Worm (Caenorhabditis elegans): Measurements from ENCODE around the gene F44E7.9.
A peak's percentile ranks its signal among the peaks of the same experiment; 100 is the strongest.

Gene F44E7.9

DNA sequence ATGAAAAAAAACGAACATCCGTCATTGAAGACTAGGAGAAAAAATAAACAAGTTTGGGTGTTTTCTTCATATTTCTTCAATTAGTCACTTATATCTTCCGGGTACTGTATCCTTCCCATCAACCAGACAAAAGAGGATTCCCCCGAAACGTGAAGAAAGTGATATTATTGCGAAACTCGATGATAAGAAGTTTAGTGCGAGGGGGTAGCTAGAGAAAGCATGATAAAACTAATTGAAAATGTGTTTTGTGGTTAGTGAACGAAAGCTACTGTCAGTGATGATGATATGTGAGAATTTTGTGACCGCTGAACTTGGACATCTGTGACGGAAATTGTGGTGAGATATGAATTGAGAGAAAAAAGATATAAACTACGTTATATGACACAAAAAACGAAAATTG lies 31.9 kb downstream of the F44E7.9 start (continued):
- TF ChIP-seq mef-2 (tag; optimal IDR thresholded peaks at IDR 0.05) = no peak
- TF ChIP-seq lin-15B (tag; optimal IDR thresholded peaks at IDR 0.05) = no peak
- TF ChIP-seq nhr-84 (tag; optimal IDR thresholded peaks at IDR 0.05) = no peak
- no peak for TF ChIP-seq lir-3 (tag; optimal IDR thresholded peaks at IDR 0.05; ENCODE audit: poor library complexity)
- TF ChIP-seq sup-37 (GFP tag; optimal IDR thresholded peaks at IDR 0.05) = no peak
- TF ChIP-seq unc-86 (tag; optimal IDR thresholded peaks at IDR 0.05) = no peak
- TF ChIP-seq aha-1 (tag; optimal IDR thresholded peaks at IDR 0.05) = no peak
- TF ChIP-seq fos-1 (tag; optimal IDR thresholded peaks at IDR 0.05) = no peak
- TF ChIP-seq ets-5 (GFP tag; IDR thresholded peaks at IDR 0.05) = no peak
- peak; percentile 21 for TF ChIP-seq nhr-90 (tag; optimal IDR thresholded peaks at IDR 0.05; ENCODE audit: poor library complexity)
- peak; percentile 10 for TF ChIP-seq elt-2 (tag; optimal IDR thresholded peaks at IDR 0.05)
- no peak for TF ChIP-seq xbp-1 (tag; optimal IDR thresholded peaks at IDR 0.05)
- peak; percentile 70 for TF ChIP-seq lin-14 (GFP tag; optimal IDR thresholded peaks at IDR 0.05)
- TF ChIP-seq hpl-2 (GFP tag; optimal IDR thresholded peaks at IDR 0.05) = no peak
- peak; percentile 98 for TF ChIP-seq blmp-1 (tag; optimal IDR thresholded peaks at IDR 0.05)
- no peak for TF ChIP-seq nhr-47 (tag; optimal IDR thresholded peaks at IDR 0.05)
- TF ChIP-seq nhr-85 (tag) = peak; percentile 86
- no peak for TF ChIP-seq Y116A8C.19 (tag; optimal IDR thresholded peaks at IDR 0.05; ENCODE audit: borderline replicate concordance)
- TF ChIP-seq efl-1 (optimal IDR thresholded peaks at IDR 0.05) = no peak
- no peak for TF ChIP-seq efl-1 (GFP tag; optimal IDR thresholded peaks at IDR 0.05 in 1 of 2)
- TF ChIP-seq nhr-76 (tag; optimal IDR thresholded peaks at IDR 0.05) = no peak
- TF ChIP-seq ceh-63 (GFP tag; optimal IDR thresholded peaks at IDR 0.05) = no peak
- 0 out of 2 replicates have a peak, but pooled peaks have one; percentile 19 for TF ChIP-seq nhr-19 (GFP tag; conservative IDR thresholded peaks at IDR 0.05)
- no peak for TF ChIP-seq jun-1 (tag; optimal IDR thresholded peaks at IDR 0.05)
- TF ChIP-seq irx-1 (tag; optimal IDR thresholded peaks at IDR 0.05) = no peak
- peak; percentile 32 for TF ChIP-seq snu-23 (GFP tag; optimal IDR thresholded peaks at IDR 0.05)

- TF ChIP-seq C04F5.9 (tag; optimal IDR thresholded peaks at IDR 0.05) = no peak
- no peak for TF ChIP-seq lin-35 (GFP tag; optimal IDR thresholded peaks at IDR 0.05)
- peak; percentile 6 to 24 for TF ChIP-seq efl-1 (optimal IDR thresholded peaks at IDR 0.05)
- TF ChIP-seq efl-1 (GFP tag; optimal IDR thresholded peaks at IDR 0.05 in 1 of 2) = no peak
These were observed 34.4 kb downstream of the F44E7.9 start for ce11 chrV:5825478-5825877.

- TF ChIP-seq egl-27 (tag; optimal IDR thresholded peaks at IDR 0.05) = no peak
- TF ChIP-seq lin-35 (GFP tag; optimal IDR thresholded peaks at IDR 0.05) = peak in 1 of 2 experiments; percentile 11
- no peak for TF ChIP-seq pqm-1 (tag; optimal IDR thresholded peaks at IDR 0.05)
- TF ChIP-seq dpl-1 (GFP tag; optimal IDR thresholded peaks at IDR 0.05) = peak in 2 of 3 experiments; percentile 3 to 38
- TF ChIP-seq ceh-8 (GFP tag; optimal IDR thresholded peaks at IDR 0.05) = no peak
- TF ChIP-seq tbx-2 (tag; optimal IDR thresholded peaks at IDR 0.05) = peak; percentile 14
- peak in 1 of 2 experiments; percentile 16 for TF ChIP-seq lsy-2 (tag; optimal IDR thresholded peaks at IDR 0.05)
- no peak for TF ChIP-seq nhr-11 (tag; optimal IDR thresholded peaks at IDR 0.05)
- TF ChIP-seq fkh-10 (GFP tag; optimal IDR thresholded peaks at IDR 0.05) = no peak
- TF ChIP-seq F16B12.6 (tag; optimal IDR thresholded peaks at IDR 0.05) = peak; percentile 74
- no peak for TF ChIP-seq swsn-7 (tag; optimal IDR thresholded peaks at IDR 0.05)
- TF ChIP-seq egl-13 (tag; optimal IDR thresholded peaks at IDR 0.05) = no peak
- TF ChIP-seq rnt-1 (tag; optimal IDR thresholded peaks at IDR 0.05) = no peak
- TF ChIP-seq efl-1 (optimal IDR thresholded peaks at IDR 0.05) = peak in 1 of 2 experiments; percentile 2
- peak; percentile 44 to 92 for TF ChIP-seq efl-1 (GFP tag; optimal IDR thresholded peaks at IDR 0.05 in 1 of 2)
- no peak for TF ChIP-seq efl-3 (GFP tag; optimal IDR thresholded peaks at IDR 0.05)
These were observed 35.6 kb downstream of the F44E7.9 start, which contains the start of gene let-418 for ce11 chrV:5826592-5826991. Gene let-418, plus strand, starts transcription at chrV:5826833.
